Worm (Caenorhabditis elegans) whole organism, L1 larva: Measurements from ENCODE around the gene C24H11.1.

ENCODE experiments used
- pax-3 ChIP-seq: fragments of 200-800 bp; sonication (Bioruptor generic); optimal IDR thresholded peaks from 2 replicates; lab custom pipeline; 2018; ENCODE audit warnings: mild to moderate bottlenecking, missing genetic modification characterization, moderate library complexity, missing compliant biosample characterization
- zag-1 ChIP-seq: fragments of 150-350 bp; optimal IDR thresholded peaks from 2 replicates; lab custom pipeline; 2014; ENCODE audit warnings: missing biosample characterization, missing genetic modification characterization

DNA sequence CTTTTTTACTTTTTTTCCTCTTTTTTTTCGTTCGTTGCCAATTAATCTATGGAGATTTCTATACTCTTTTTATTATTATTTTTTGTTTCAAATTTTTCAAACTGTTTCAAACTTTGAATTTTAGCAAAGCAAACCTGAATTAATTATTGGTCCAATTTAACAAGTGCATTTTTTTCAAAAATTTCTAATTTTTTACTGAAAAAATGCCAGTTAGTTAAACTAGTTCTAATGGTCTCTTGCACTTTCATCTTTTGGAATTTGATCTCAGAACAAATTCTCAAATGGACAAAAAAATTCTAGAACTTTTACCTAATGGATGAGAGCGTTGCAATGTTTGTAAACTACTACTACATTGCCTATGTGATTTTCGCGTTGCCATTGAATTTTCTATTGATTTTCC is 5.7 kb upstream of the C24H11.1 start, which contains the start of gene srd-74:
- TF ChIP-seq zag-1 (tag; lab: Kevin White, UChicago) (no peak), pax-3 (tag; lab: Kevin White, UChicago) (no peak)
